Fruit fly (Drosophila melanogaster): Measurements from ENCODE around the gene Mtr4.

- TF ChIP-seq psq (optimal IDR thresholded peaks at IDR 0.05), result no peak
- no peak for TF ChIP-seq h (optimal IDR thresholded peaks at IDR 0.05)
- TF ChIP-seq insv (optimal IDR thresholded peaks at IDR 0.05), result no peak
- no peak for TF ChIP-seq ttk (optimal IDR thresholded peaks at IDR 0.05)
- no peak for TF ChIP-seq Sin3A (optimal IDR thresholded peaks at IDR 0.05)
Observed at dm6 chr2L:15768097-15768496, 16.0 kb downstream of the Mtr4 start, which contains the start of gene wek.
